Fruit fly (Drosophila melanogaster): Measurements from ENCODE around the gene nur.

The nur gene

DNA sequence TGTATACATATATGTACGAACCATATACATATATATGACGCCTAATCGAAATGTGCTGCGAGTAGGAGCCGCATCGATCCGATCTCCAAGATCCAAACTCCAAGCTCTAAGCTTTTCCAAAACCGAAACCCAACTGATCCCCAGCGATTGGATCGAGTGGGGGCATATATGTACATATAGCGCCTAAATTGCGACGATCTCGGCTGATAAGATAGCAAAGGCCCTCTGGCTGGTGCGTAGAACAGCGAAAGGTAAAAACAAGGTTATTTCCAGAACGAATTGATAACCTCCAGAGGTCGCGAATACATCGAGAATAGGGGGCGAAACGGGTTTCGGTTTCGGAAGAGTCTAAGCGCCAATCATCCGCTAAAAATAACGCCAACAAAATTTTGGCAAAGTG is 43.2 kb downstream of the nur start:
- TF ChIP-seq disco-r (GFP tag; optimal IDR thresholded peaks at IDR 0.05) (no peak), Pdp1 (GFP tag; optimal IDR thresholded peaks at IDR 0.05) (no peak), chm (GFP tag; IDR thresholded peaks at IDR 0.05) (no peak), Poxn (GFP tag; IDR thresholded peaks at IDR 0.05) (no peak), CG8359 (GFP tag; optimal IDR thresholded peaks at IDR 0.05; ENCODE audit: borderline replicate concordance) (no peak), Hey (tag; optimal IDR thresholded peaks at IDR 0.05) (no peak), grn (GFP tag; optimal IDR thresholded peaks at IDR 0.05) (peak; percentile 81), Ets65A (GFP tag) (no peak), tna (GFP tag; IDR thresholded peaks at IDR 0.05; ENCODE audit: partially characterized antibody) (0 out of 2 replicates have a peak, but pooled peaks have one; percentile 43), CG2116 (GFP tag; optimal IDR thresholded peaks at IDR 0.05) (no peak), Fer1 (GFP tag; optimal IDR thresholded peaks at IDR 0.05) (no peak), sug (tag; optimal IDR thresholded peaks at IDR 0.05) (peak; percentile 91), mirr (GFP tag; optimal IDR thresholded peaks at IDR 0.05) (peak; percentile 43), CG14965 (GFP tag; optimal IDR thresholded peaks at IDR 0.05; ENCODE audit: borderline replicate concordance) (no peak), eve (GFP tag; optimal IDR thresholded peaks at IDR 0.05) (no peak), ac (GFP tag; optimal IDR thresholded peaks at IDR 0.05) (no peak), BtbVII (GFP tag; optimal IDR thresholded peaks at IDR 0.05) (no peak), CG3726 (GFP tag; IDR thresholded peaks at IDR 0.05) (no peak), CG6854 (GFP tag; optimal IDR thresholded peaks at IDR 0.05) (no peak), psq (GFP tag; optimal IDR thresholded peaks at IDR 0.05) (no peak), CG7745 (tag; optimal IDR thresholded peaks at IDR 0.05) (no peak), Hr78 (GFP tag; optimal IDR thresholded peaks at IDR 0.05) (peak in 1 of 2 experiments; percentile 66), zfh2 (GFP tag; optimal IDR thresholded peaks at IDR 0.05) (no peak), sna (GFP tag; IDR thresholded peaks at IDR 0.05; ENCODE audit: partially characterized antibody) (no peak), CG14667 (GFP tag; IDR thresholded peaks at IDR 0.05) (no peak), CG6813 (GFP tag; optimal IDR thresholded peaks at IDR 0.05) (no peak), tx (GFP tag; optimal IDR thresholded peaks at IDR 0.05) (no peak), Dp (GFP tag; optimal IDR thresholded peaks at IDR 0.05) (no peak), CG1832 (GFP tag; optimal IDR thresholded peaks at IDR 0.05) (no peak), tup (GFP tag; optimal IDR thresholded peaks at IDR 0.05) (no peak), phol (tag; optimal IDR thresholded peaks at IDR 0.05) (no peak), CG8478 (optimal IDR thresholded peaks at IDR 0.05) (no peak), CG13624 (GFP tag; optimal IDR thresholded peaks at IDR 0.05) (no peak), gem (tag; optimal IDR thresholded peaks at IDR 0.05) (no peak), stc (GFP tag; IDR thresholded peaks at IDR 0.05) (no peak), CG32767 (GFP tag; IDR thresholded peaks at IDR 0.05) (no peak), CG34224 (GFP tag; IDR thresholded peaks at IDR 0.05; ENCODE audit: partially characterized antibody) (no peak), fu2 (GFP tag; optimal IDR thresholded peaks at IDR 0.05) (no peak), CG4360 (GFP tag; IDR thresholded peaks at IDR 0.05) (no peak), odd (GFP tag; optimal IDR thresholded peaks at IDR 0.05) (no peak), Sox102F (GFP tag; optimal IDR thresholded peaks at IDR 0.05) (no peak), B-H1 (GFP tag; IDR thresholded peaks at IDR 0.05) (no peak), tgo (GFP tag; IDR thresholded peaks at IDR 0.05) (no peak), CG10462 (GFP tag; optimal IDR thresholded peaks at IDR 0.05) (no peak), gt (GFP tag; IDR thresholded peaks at IDR 0.05) (no peak), CG34376 (GFP tag; optimal IDR thresholded peaks at IDR 0.05) (peak; percentile 62), CG13894 (tag; optimal IDR thresholded peaks at IDR 0.05) (peak; percentile 88), CG10565 (GFP tag; optimal IDR thresholded peaks at IDR 0.05) (no peak), exex (tag; optimal IDR thresholded peaks at IDR 0.05) (peak; percentile 46), gcm (GFP tag; optimal IDR thresholded peaks at IDR 0.05) (no peak), CG15269 (tag; optimal IDR thresholded peaks at IDR 0.05) (no peak)
